Worm (Caenorhabditis elegans): ENCODE results near the gene ZK856.6.

ZK856.6 gene

DNA sequence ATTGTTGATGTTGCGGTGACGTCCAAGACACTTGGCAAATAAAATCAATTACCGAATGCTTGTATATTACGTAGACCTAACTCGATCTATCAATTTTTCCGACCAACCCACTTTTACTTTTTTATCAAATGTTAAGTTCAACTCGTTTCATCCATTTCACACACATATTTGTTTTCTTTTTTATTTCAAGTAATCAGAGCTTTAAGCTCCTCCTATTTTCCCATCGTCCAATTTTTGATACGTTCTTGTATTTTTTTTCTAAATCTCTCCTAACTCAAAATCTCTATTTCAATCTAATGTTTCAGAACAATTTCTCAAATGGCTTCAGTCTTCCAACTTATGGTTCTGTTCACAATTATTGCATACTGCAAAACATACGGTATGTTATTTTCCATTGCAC lies at the start of gene ZK856.6:
Gene ZK856.6 (plus strand): TSS at position 301 of the 400 bp plus-strand sequence.
- TF ChIP-seq bed-3 (GFP tag; optimal IDR thresholded peaks at IDR 0.05) (no peak), lin-13 (tag; optimal IDR thresholded peaks at IDR 0.05) (no peak), pha-4 (tag; optimal IDR thresholded peaks at IDR 0.05) (no peak), cnd-1 (tag; optimal IDR thresholded peaks at IDR 0.05) (no peak)

DNA sequence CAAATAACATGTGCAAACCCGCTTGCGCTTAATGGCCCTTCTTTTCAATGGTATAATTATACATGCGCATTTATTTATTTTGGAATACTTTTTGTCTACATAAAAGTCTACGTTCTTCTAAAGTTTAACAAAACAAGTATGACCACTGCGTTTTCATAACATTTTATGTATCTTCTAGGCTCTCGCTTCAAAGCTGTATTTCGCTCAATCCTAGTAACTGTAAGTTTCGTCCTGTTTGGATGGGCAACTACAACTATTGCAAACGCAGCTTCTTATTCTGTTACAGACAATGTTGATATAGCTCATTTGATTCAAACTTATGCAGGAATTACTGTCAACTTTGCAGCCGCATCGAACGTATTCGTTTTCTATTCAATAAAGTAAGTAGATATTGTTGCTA lies 48.8 kb upstream of the ZK856.6 start, which contains the start of gene srsx-27:
Gene srsx-27 (plus strand): TSS at position 301 of the 400 bp plus-strand sequence.
- TF ChIP-seq unc-39 (tag; optimal IDR thresholded peaks at IDR 0.05) = no peak
- no peak for TF ChIP-seq elt-1 (tag; optimal IDR thresholded peaks at IDR 0.05; ENCODE audit: borderline replicate concordance, insufficient read depth)
- TF ChIP-seq ceh-43 (GFP tag; optimal IDR thresholded peaks at IDR 0.05) = no peak
- TF ChIP-seq blmp-1 (tag; optimal IDR thresholded peaks at IDR 0.05) = no peak
- TF ChIP-seq ceh-83 (GFP tag; optimal IDR thresholded peaks at IDR 0.05) = no peak
- TF ChIP-seq ces-1 (GFP tag; optimal IDR thresholded peaks at IDR 0.05) = no peak
- TF ChIP-seq pha-4 (tag; optimal IDR thresholded peaks at IDR 0.05) = no peak
- TF ChIP-seq nhr-76 (tag; optimal IDR thresholded peaks at IDR 0.05) = no peak
- TF ChIP-seq drap-1 (GFP tag; optimal IDR thresholded peaks at IDR 0.05) = no peak
- TF ChIP-seq mls-2 (tag; optimal IDR thresholded peaks at IDR 0.05) = no peak
- TF ChIP-seq M03D4.4 (tag; optimal IDR thresholded peaks at IDR 0.05) = no peak
- TF ChIP-seq sem-2 (GFP tag; optimal IDR thresholded peaks at IDR 0.05) = no peak
- no peak for TF ChIP-seq ztf-11 (tag; optimal IDR thresholded peaks at IDR 0.05)
- TF ChIP-seq unc-62 (GFP tag; optimal IDR thresholded peaks at IDR 0.05) = no peak
- TF ChIP-seq bed-3 (GFP tag; optimal IDR thresholded peaks at IDR 0.05) = no peak
- TF ChIP-seq hlh-1 (tag; optimal IDR thresholded peaks at IDR 0.05) = no peak
- no peak for TF ChIP-seq sptf-1 (tag; optimal IDR thresholded peaks at IDR 0.05)
- TF ChIP-seq snpc-4 (tag; optimal IDR thresholded peaks at IDR 0.05) = no peak

DNA sequence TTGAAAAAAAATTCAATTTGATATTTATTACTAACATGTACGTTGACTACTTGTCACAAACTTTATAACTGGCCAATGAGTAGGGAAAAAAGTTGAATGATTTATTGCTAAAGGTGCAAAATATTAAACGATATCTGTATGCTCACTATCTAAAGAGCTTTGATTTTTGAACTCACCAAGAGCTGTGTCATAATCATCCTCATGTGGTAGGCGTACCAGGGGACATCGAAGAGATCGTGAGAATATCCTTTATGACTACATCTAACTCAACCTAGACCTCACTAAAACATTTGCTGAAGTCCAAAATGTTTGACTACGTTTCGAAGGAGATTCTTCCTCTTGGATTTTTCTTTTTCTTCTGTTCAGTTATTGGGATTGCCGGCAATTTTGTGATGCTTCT lies 46.2 kb upstream of the ZK856.6 start, which contains the start of gene srsx-28:
Gene srsx-28 (plus strand): TSS at position 301 of the 400 bp plus-strand sequence.
- TF ChIP-seq unc-120 (tag; optimal IDR thresholded peaks at IDR 0.05; ENCODE audit: poor library complexity, severe bottlenecking) = no peak
- no peak for TF ChIP-seq flh-1 (GFP tag; optimal IDR thresholded peaks at IDR 0.05)
- no peak for TF ChIP-seq lsy-2 (tag; optimal IDR thresholded peaks at IDR 0.05)
- TF ChIP-seq ceh-39 (tag; optimal IDR thresholded peaks at IDR 0.05) = no peak
- TF ChIP-seq lin-13 (tag; optimal IDR thresholded peaks at IDR 0.05) = no peak
- no peak for TF ChIP-seq mab-5 (tag; optimal IDR thresholded peaks at IDR 0.05)
- no peak for TF ChIP-seq bed-3 (GFP tag; optimal IDR thresholded peaks at IDR 0.05)

DNA sequence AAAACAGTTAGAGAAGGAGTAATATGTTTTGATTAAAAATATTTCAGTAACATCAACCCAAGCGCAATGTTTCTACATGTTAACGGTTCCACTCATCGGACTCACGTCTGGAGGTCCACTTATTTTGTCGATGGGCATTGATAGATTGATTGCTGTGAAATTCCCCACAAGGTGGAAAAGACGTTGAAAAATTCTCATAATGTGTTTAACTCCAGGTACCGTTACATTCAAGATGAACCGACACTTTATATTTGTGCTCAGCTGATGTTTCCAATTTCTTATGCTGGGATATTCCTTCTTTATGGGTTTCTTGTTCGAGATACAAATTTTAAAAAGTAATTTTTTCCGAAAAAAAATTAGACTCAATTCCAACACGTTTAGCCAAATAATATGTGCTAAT lies 45.4 kb upstream of the ZK856.6 start:
- TF ChIP-seq unc-39 (tag; optimal IDR thresholded peaks at IDR 0.05) (no peak), unc-62 (GFP tag; optimal IDR thresholded peaks at IDR 0.05) (no peak), ceh-43 (GFP tag; optimal IDR thresholded peaks at IDR 0.05) (no peak), ces-1 (GFP tag; optimal IDR thresholded peaks at IDR 0.05) (no peak), tbx-8 (GFP tag; optimal IDR thresholded peaks at IDR 0.05) (no peak), nhr-28 (tag; optimal IDR thresholded peaks at IDR 0.05) (no peak), zip-8 (tag; optimal IDR thresholded peaks at IDR 0.05) (no peak), cnd-1 (tag; optimal IDR thresholded peaks at IDR 0.05) (no peak), sptf-1 (tag; optimal IDR thresholded peaks at IDR 0.05) (no peak), mls-2 (tag; optimal IDR thresholded peaks at IDR 0.05) (no peak), lin-13 (tag; optimal IDR thresholded peaks at IDR 0.05) (no peak), M03D4.4 (tag; optimal IDR thresholded peaks at IDR 0.05) (no peak), flh-1 (GFP tag; optimal IDR thresholded peaks at IDR 0.05) (no peak), nhr-76 (tag; optimal IDR thresholded peaks at IDR 0.05) (no peak), nhr-237 (tag; optimal IDR thresholded peaks at IDR 0.05) (no peak), mab-5 (tag; optimal IDR thresholded peaks at IDR 0.05) (no peak)

DNA sequence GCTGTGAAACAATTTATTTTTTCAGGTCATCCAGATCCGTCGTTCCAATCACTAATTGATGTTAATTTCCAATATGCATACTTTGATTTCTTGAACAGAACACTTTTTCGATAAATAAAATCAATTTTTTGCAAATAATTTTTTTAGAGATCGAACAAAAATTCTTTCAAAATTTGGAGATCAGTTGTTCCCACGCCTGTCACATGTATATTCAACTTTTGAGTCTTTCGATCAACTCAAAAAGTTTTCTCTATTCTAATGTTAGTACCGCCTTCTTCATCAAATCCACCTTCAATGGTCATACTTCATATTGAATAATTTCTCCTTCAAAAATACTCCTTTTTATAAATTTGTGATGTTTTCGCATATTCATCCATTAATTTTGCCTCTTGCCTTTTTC lies 43.8 kb upstream of the ZK856.6 start, which contains the start of gene srsx-29:
Gene srsx-29 (plus strand): TSS at position 301 of the 400 bp plus-strand sequence.
- TF ChIP-seq zip-8 (tag; optimal IDR thresholded peaks at IDR 0.05) = no peak
- TF ChIP-seq lsy-2 (tag; optimal IDR thresholded peaks at IDR 0.05) = no peak
- TF ChIP-seq ceh-39 (tag; optimal IDR thresholded peaks at IDR 0.05) = no peak
- TF ChIP-seq flh-1 (GFP tag; optimal IDR thresholded peaks at IDR 0.05) = no peak
- TF ChIP-seq nhr-12 (tag; optimal IDR thresholded peaks at IDR 0.05) = no peak
- TF ChIP-seq unc-39 (tag; optimal IDR thresholded peaks at IDR 0.05) = no peak
- TF ChIP-seq nhr-76 (tag; optimal IDR thresholded peaks at IDR 0.05) = no peak
- no peak for TF ChIP-seq elt-3 (tag; optimal IDR thresholded peaks at IDR 0.05)
- TF ChIP-seq ces-1 (GFP tag; optimal IDR thresholded peaks at IDR 0.05) = no peak

All from whole organism, mixed stage, embryonic.